Worm (Caenorhabditis elegans) whole organism, L4 larva: Measurements from ENCODE around the gene Y47A7.2.

Experiments used
- Y5F2A.4 ChIP-seq: fragments of 200-800 bp; sonication (Bioruptor generic); optimal IDR thresholded peaks from 2 replicates; lab custom pipeline; 2018; ENCODE audit warnings: mild to moderate bottlenecking, missing genetic modification characterization, missing compliant biosample characterization
- aha-1 ChIP-seq: fragments of 150-350 bp; peaks from one replicate; lab custom pipeline; 2014; ENCODE audit warnings: missing biosample characterization, missing genetic modification characterization
- aly-2 ChIP-seq: sonication (generic microtip); optimal IDR thresholded peaks from 2 replicates; lab custom pipeline; 2018; ENCODE audit warnings: missing biosample characterization, missing genetic modification characterization
- ceh-20 ChIP-seq: fragments of 200-800 bp; sonication (Bioruptor generic); IDR thresholded peaks from 2 replicates; pipeline ENCODE4 v1.3.6; 2022; ENCODE audit warnings: missing genetic modification reagents, missing genetic modification characterization, missing compliant biosample characterization
- ces-1 ChIP-seq: fragments of 150-350 bp; sonication (generic microtip); optimal IDR thresholded peaks from 4 replicates; lab custom pipeline; 2014; ENCODE audit warnings: missing biosample characterization, missing genetic modification reagents, missing genetic modification characterization
- daf-16 ChIP-seq, 3 experiments: sonication (generic microtip); optimal IDR thresholded peaks; 2 replicates each; lab custom pipeline; 2016 to 2017; ENCODE audit warnings: missing genetic modification characterization in 3 of 3, missing genetic modification reagents in 3 of 3, mild to moderate bottlenecking in 2 of 3, missing compliant biosample characterization in 2 of 3, missing biosample characterization in 1 of 3, moderate library complexity in 1 of 3
- dmd-6 ChIP-seq: fragments of 200-800 bp; sonication (Bioruptor generic); IDR thresholded peaks from 2 replicates; pipeline ENCODE4 v1.3.6; 2022; ENCODE audit warnings: missing genetic modification reagents, missing genetic modification characterization, missing compliant biosample characterization
- dve-1 ChIP-seq: sonication (generic microtip); optimal IDR thresholded peaks from 2 replicates; lab custom pipeline; 2017; ENCODE audit warnings: antibody characterized with exemption, mild to moderate bottlenecking, missing genetic modification characterization, missing compliant biosample characterization; ENCODE audit not compliant: insufficient read depth
- egl-27 ChIP-seq: sonication (generic microtip); optimal IDR thresholded peaks from 3 replicates; lab custom pipeline; 2017; ENCODE audit warnings: missing biosample characterization, missing genetic modification reagents, missing genetic modification characterization
- fkh-10 ChIP-seq: fragments of 150-350 bp; optimal IDR thresholded peaks from 2 replicates; lab custom pipeline; 2014; ENCODE audit warnings: missing biosample characterization, missing genetic modification reagents, missing genetic modification characterization
- hif-1 ChIP-seq, 2 experiments: sonication (generic microtip); optimal IDR thresholded peaks; 2 replicates each; lab custom pipeline; 2016 to 2017; ENCODE audit warnings: missing compliant biosample characterization in 2 of 2, missing genetic modification characterization in 2 of 2, missing genetic modification reagents in 2 of 2, missing genotype in 2 of 2, mild to moderate bottlenecking in 1 of 2
- hlh-11 ChIP-seq: fragments of 200-800 bp; sonication (Bioruptor generic); optimal IDR thresholded peaks from 2 replicates; lab custom pipeline; 2018; ENCODE audit warnings: mild to moderate bottlenecking, missing genetic modification characterization, missing compliant biosample characterization
- lin-1 ChIP-seq: fragments of 200-800 bp; sonication (Bioruptor generic); IDR thresholded peaks from 2 replicates; pipeline ENCODE4 v1.3.6; 2022; ENCODE audit warnings: missing genetic modification reagents, missing genetic modification characterization, missing compliant biosample characterization
- lin-15B ChIP-seq: fragments of 150-350 bp; sonication (generic microtip); optimal IDR thresholded peaks from 3 replicates; lab custom pipeline; 2014; ENCODE audit warnings: missing biosample characterization, missing genetic modification characterization
- mdt-29 ChIP-seq: fragments of 200-800 bp; sonication (Bioruptor generic); IDR thresholded peaks from 2 replicates; pipeline ENCODE4 v1.3.6; 2022; ENCODE audit warnings: missing genetic modification reagents, missing genetic modification characterization, missing compliant biosample characterization
- mes-2 ChIP-seq: sonication (generic microtip); optimal IDR thresholded peaks from 2 replicates; lab custom pipeline; 2016; ENCODE audit warnings: missing genotype, mild to moderate bottlenecking, missing genetic modification characterization, missing compliant biosample characterization; ENCODE audit not compliant: poor library complexity, severe bottlenecking
- nhr-102 ChIP-seq: sonication (generic microtip); optimal IDR thresholded peaks from 2 replicates; lab custom pipeline; 2016; ENCODE audit warnings: mild to moderate bottlenecking, missing genetic modification characterization, moderate library complexity, missing compliant biosample characterization
- nhr-111 ChIP-seq: fragments of 200-800 bp; sonication (Bioruptor generic); optimal IDR thresholded peaks from 2 replicates; lab custom pipeline; 2018; ENCODE audit warnings: mild to moderate bottlenecking, missing genetic modification characterization, missing compliant biosample characterization
- nhr-25 ChIP-seq: sonication (generic microtip); optimal IDR thresholded peaks from 2 replicates; lab custom pipeline; 2017; ENCODE audit warnings: missing genetic modification characterization, mild to moderate bottlenecking, missing compliant biosample characterization, antibody characterized with exemption, moderate library complexity, borderline replicate concordance; ENCODE audit not compliant: insufficient read depth
- nhr-28 ChIP-seq: fragments of 150-350 bp; optimal IDR thresholded peaks from 2 replicates; lab custom pipeline; 2014; ENCODE audit warnings: missing biosample characterization, missing genetic modification characterization
- nhr-42 ChIP-seq: fragments of 200-800 bp; sonication (Bioruptor generic); IDR thresholded peaks from 2 replicates; pipeline ENCODE4 v1.3.6; 2022; ENCODE audit warnings: missing genetic modification characterization, missing compliant biosample characterization
- nhr-48 ChIP-seq: sonication (generic microtip); optimal IDR thresholded peaks from 2 replicates; lab custom pipeline; 2016; ENCODE audit warnings: mild to moderate bottlenecking, missing genetic modification characterization, missing compliant biosample characterization
- nhr-77 ChIP-seq: fragments of 150-350 bp; optimal IDR thresholded peaks from 2 replicates; lab custom pipeline; 2014; ENCODE audit warnings: missing biosample characterization, missing genetic modification characterization
- php-3 ChIP-seq: fragments of 200-800 bp; sonication (Bioruptor generic); IDR thresholded peaks from 2 replicates; pipeline ENCODE4 v1.3.6; 2022; ENCODE audit warnings: missing genetic modification reagents, missing genetic modification characterization, missing compliant biosample characterization
- pqm-1 ChIP-seq: sonication (generic microtip); optimal IDR thresholded peaks from 2 replicates; lab custom pipeline; 2017; ENCODE audit warnings: missing biosample characterization, missing genetic modification characterization
- rbr-2 ChIP-seq: sonication (generic microtip); optimal IDR thresholded peaks from 2 replicates; lab custom pipeline; 2016; ENCODE audit warnings: missing genotype, missing genetic modification characterization, missing compliant biosample characterization
- sdz-12 ChIP-seq: fragments of 200-800 bp; sonication (Bioruptor generic); optimal IDR thresholded peaks from 2 replicates; lab custom pipeline; 2018; ENCODE audit warnings: mild to moderate bottlenecking, missing genetic modification characterization, missing compliant biosample characterization
- spr-1 ChIP-seq: sonication (generic microtip); optimal IDR thresholded peaks from 2 replicates; lab custom pipeline; 2016; ENCODE audit warnings: mild to moderate bottlenecking, missing genetic modification characterization, missing compliant biosample characterization
- tag-97 ChIP-seq: fragments of 200-800 bp; sonication (Bioruptor generic); IDR thresholded peaks from 2 replicates; pipeline ENCODE4 v1.3.6; 2022; ENCODE audit warnings: missing genetic modification characterization, missing compliant biosample characterization
- tra-1 ChIP-seq: fragments of 200-800 bp; sonication (Bioruptor generic); IDR thresholded peaks from 2 replicates; pipeline ENCODE4 v1.3.6; 2022; ENCODE audit warnings: missing genetic modification reagents, missing genetic modification characterization, missing compliant biosample characterization
- unc-130 ChIP-seq: sonication (generic microtip); optimal IDR thresholded peaks from 2 replicates; lab custom pipeline; 2016; ENCODE audit warnings: missing genetic modification reagents, missing genetic modification characterization, missing compliant biosample characterization
- unc-62 ChIP-seq, 3 experiments: fragments of 150-350 bp in 1 of 3; sonication (generic microtip); optimal IDR thresholded peaks in 2 of 3; peaks in 1 of 3; 1 replicate in 1 of 3; 2 replicates in 2 of 3; lab custom pipeline; 2014 to 2017; ENCODE audit warnings: missing biosample characterization in 3 of 3, missing genetic modification characterization in 3 of 3, missing genetic modification reagents in 3 of 3, missing genotype in 1 of 3

The Y47A7.2 gene

ce11 chrV:5201706-5202105 is 3.6 kb upstream of the Y47A7.2 start:
- TF ChIP-seq pqm-1 (no peak), nhr-42 (GFP tag; lab: Robert Waterston, UW) (no peak), unc-62 (GFP tag; optimal IDR thresholded peaks at IDR 0.05 in 1 of 2; lab: Kevin White, UChicago) (peak in 1 of 2 experiments; percentile 79), unc-62 (tag; optimal IDR thresholded peaks at IDR 0.05; lab: Kevin White, UChicago) (no peak)
- TF ChIP-seq, all 104 proteins: peak for 1

ce11 chrV:5200188-5200587 is 2.0 kb upstream of the Y47A7.2 start:
- TF ChIP-seq rbr-2 (tag; lab: Kevin White, UChicago) (peak; percentile 8), aly-2 (no peak), ces-1 (GFP tag; lab: Kevin White, UChicago) (peak; percentile 91), egl-27 (no peak), fkh-10 (GFP tag; lab: Kevin White, UChicago) (peak; percentile 51), aha-1 (no peak), unc-62 (GFP tag; optimal IDR thresholded peaks at IDR 0.05 in 1 of 2; lab: Kevin White, UChicago) (peak in 1 of 2 experiments; percentile 44), unc-62 (tag; optimal IDR thresholded peaks at IDR 0.05; lab: Kevin White, UChicago) (no peak)
- TF ChIP-seq, all 104 proteins: peak for 4

ce11 chrV:5194508-5194907 is 3.6 kb downstream of the Y47A7.2 start, which contains the start of gene abu-8:
abu-8 (minus strand) TSS chrV:5194608.
- no peak for TF ChIP-seq hif-1 (tag; optimal IDR thresholded peaks at IDR 0.05; lab: Kevin White, UChicago)
- TF ChIP-seq nhr-111 (GFP tag; lab: Kevin White, UChicago): no peak
- no peak for TF ChIP-seq tag-97

ce11 chrV:5192501-5192900 is 5.6 kb downstream of the Y47A7.2 start, which contains the start of gene C03A7.13:
C03A7.13 (minus strand) TSS chrV:5192543.
- TF ChIP-seq lin-15B (tag; lab: Kevin White, UChicago) (no peak), dve-1 (tag; lab: Kevin White, UChicago) (peak; percentile 93), Y5F2A.4 (no peak), nhr-102 (tag; lab: Kevin White, UChicago) (peak; percentile 58), daf-16 (GFP tag; optimal IDR thresholded peaks at IDR 0.05; lab: Kevin White, UChicago) (peak in 1 of 2 experiments; percentile 40), daf-16 (tag; optimal IDR thresholded peaks at IDR 0.05; lab: Kevin White, UChicago) (peak; percentile 89), nhr-25 (no peak), spr-1 (no peak), unc-62 (GFP tag; optimal IDR thresholded peaks at IDR 0.05 in 1 of 2; lab: Kevin White, UChicago) (peak in 1 of 2 experiments; percentile 2), unc-62 (tag; optimal IDR thresholded peaks at IDR 0.05; lab: Kevin White, UChicago) (no peak), php-3 (peak; percentile 90), ceh-20 (GFP tag; lab: Robert Waterston, UW) (0 out of 2 replicates have a peak, but pooled peaks have one; percentile 20), lin-1 (GFP tag; lab: Robert Waterston, UW) (0 out of 2 replicates have a peak, but pooled peaks have one; percentile 26), nhr-48 (tag; lab: Kevin White, UChicago) (peak; percentile 81), sdz-12 (GFP tag; lab: Kevin White, UChicago) (no peak), hlh-11 (tag; lab: Kevin White, UChicago) (peak; percentile 77), tra-1 (GFP tag; lab: Robert Waterston, UW) (peak; percentile 59; the same call in 1 of the 2 replicates), dmd-6 (GFP tag; lab: Robert Waterston, UW) (peak; percentile 92), mdt-29 (GFP tag; lab: Robert Waterston, UW) (no peak), nhr-77 (tag; lab: Kevin White, UChicago) (peak; percentile 86), nhr-28 (tag; lab: Kevin White, UChicago) (peak; percentile 89), egl-27 (no peak), pqm-1 (peak; percentile 78), mes-2 (tag; lab: Kevin White, UChicago) (no peak), unc-130 (GFP tag; lab: Kevin White, UChicago) (no peak)
- TF ChIP-seq, all 104 proteins: peak for 14
